Worm (Caenorhabditis elegans): Measurements from ENCODE around the gene ran-2.

DNA sequence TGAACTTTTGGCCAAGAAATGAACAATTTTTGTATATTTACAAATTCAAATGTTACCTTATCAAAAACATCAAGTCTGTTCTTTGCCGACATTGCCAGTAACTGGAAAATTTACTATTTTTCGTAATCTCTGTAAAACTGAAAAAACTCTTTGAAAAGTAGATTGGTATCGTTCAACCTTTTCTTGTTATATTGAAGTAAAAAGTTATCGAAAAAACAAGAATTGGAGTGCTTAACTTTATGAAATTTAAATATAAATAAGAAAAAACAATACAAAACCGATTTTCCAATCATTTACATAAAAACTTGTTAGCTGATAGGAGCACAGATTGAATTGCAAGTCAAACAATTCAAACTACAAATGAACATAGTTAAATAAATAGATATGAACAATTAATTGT lies 48.5 kb upstream of the ran-2 start, which contains the start of gene ZK688.11:
- TF ChIP-seq F13H6.1 (tag; optimal IDR thresholded peaks at IDR 0.05) (no peak), lin-11 (tag; optimal IDR thresholded peaks at IDR 0.05) (no peak), snpc-4 (tag; optimal IDR thresholded peaks at IDR 0.05) (no peak), mbf-1 (tag; optimal IDR thresholded peaks at IDR 0.05) (no peak), sma-3 (GFP tag; optimal IDR thresholded peaks at IDR 0.05) (no peak), lsy-2 (tag; optimal IDR thresholded peaks at IDR 0.05) (no peak), ztf-11 (tag; optimal IDR thresholded peaks at IDR 0.05) (no peak), ceh-82 (tag; optimal IDR thresholded peaks at IDR 0.05) (no peak), nhr-23 (tag; optimal IDR thresholded peaks at IDR 0.05) (no peak), unc-62 (GFP tag; optimal IDR thresholded peaks at IDR 0.05) (no peak), nhr-12 (tag; optimal IDR thresholded peaks at IDR 0.05) (no peak)

All from whole organism, L2 larva.